Worm (Caenorhabditis elegans) whole organism, mixed stage, embryonic: ENCODE data around the gene bgnt-1.5.

Experiments used
- M03D4.4 ChIP-seq: sonication (generic microtip); optimal IDR thresholded peaks from 2 replicates; lab custom pipeline; 2017; ENCODE audit warnings: mild to moderate bottlenecking, missing genetic modification characterization, missing compliant biosample characterization
- bed-3 ChIP-seq: fragments of 200-800 bp; sonication (Bioruptor generic); optimal IDR thresholded peaks from 3 replicates; lab custom pipeline; 2018; ENCODE audit warnings: mild to moderate bottlenecking, missing genetic modification characterization, moderate library complexity, missing compliant biosample characterization
- blmp-1 ChIP-seq: fragments of 150-350 bp; optimal IDR thresholded peaks from 2 replicates; lab custom pipeline; 2014; ENCODE audit warnings: missing biosample characterization, missing genetic modification characterization
- ceh-39 ChIP-seq: fragments of 150-350 bp; optimal IDR thresholded peaks from 2 replicates; lab custom pipeline; 2014; ENCODE audit warnings: missing biosample characterization, missing genetic modification characterization
- ceh-43 ChIP-seq: fragments of 200-800 bp; sonication (Bioruptor generic); optimal IDR thresholded peaks from 2 replicates; lab custom pipeline; 2018; ENCODE audit warnings: mild to moderate bottlenecking, missing genetic modification characterization, moderate library complexity, missing compliant biosample characterization
- ceh-83 ChIP-seq: fragments of 200-800 bp; sonication (Bioruptor generic); optimal IDR thresholded peaks from 2 replicates; lab custom pipeline; 2018; ENCODE audit warnings: mild to moderate bottlenecking, missing genetic modification characterization, missing compliant biosample characterization
- ces-1 ChIP-seq: fragments of 150-350 bp; optimal IDR thresholded peaks from 2 replicates; lab custom pipeline; 2014; ENCODE audit warnings: missing biosample characterization, missing genetic modification reagents, missing genetic modification characterization
- cnd-1 ChIP-seq: fragments of 200-800 bp; sonication (Bioruptor generic); optimal IDR thresholded peaks from 2 replicates; lab custom pipeline; 2018; ENCODE audit warnings: mild to moderate bottlenecking, missing genetic modification characterization, missing compliant biosample characterization
- drap-1 ChIP-seq: fragments of 200-800 bp; sonication (Bioruptor generic); optimal IDR thresholded peaks from 3 replicates; lab custom pipeline; 2018; ENCODE audit warnings: mild to moderate bottlenecking, missing genetic modification characterization, missing compliant biosample characterization
- elt-1 ChIP-seq: sonication (generic microtip); optimal IDR thresholded peaks from 2 replicates; lab custom pipeline; 2017; ENCODE audit warnings: missing genetic modification characterization, mild to moderate bottlenecking, missing compliant biosample characterization, antibody characterized with exemption, moderate library complexity, borderline replicate concordance; ENCODE audit not compliant: insufficient read depth
- elt-3 ChIP-seq: fragments of 150-350 bp; optimal IDR thresholded peaks from 2 replicates; lab custom pipeline; 2014; ENCODE audit warnings: missing biosample characterization, missing genetic modification characterization
- flh-1 ChIP-seq: fragments of 200-800 bp; sonication (Bioruptor generic); optimal IDR thresholded peaks from 2 replicates; lab custom pipeline; 2018; ENCODE audit warnings: mild to moderate bottlenecking, missing genetic modification characterization, moderate library complexity, missing compliant biosample characterization
- ham-2 ChIP-seq: fragments of 200-800 bp; sonication (Bioruptor generic); optimal IDR thresholded peaks from 2 replicates; lab custom pipeline; 2018; ENCODE audit warnings: mild to moderate bottlenecking, missing genetic modification characterization, missing compliant biosample characterization
- hlh-1 ChIP-seq: fragments of 150-350 bp; optimal IDR thresholded peaks from 2 replicates; lab custom pipeline; 2014; ENCODE audit warnings: missing biosample characterization, missing genetic modification reagents, missing genetic modification characterization
- lin-32 ChIP-seq: fragments of 200-800 bp; sonication (Bioruptor generic); optimal IDR thresholded peaks from 2 replicates; lab custom pipeline; 2018; ENCODE audit warnings: mild to moderate bottlenecking, missing genetic modification characterization, missing compliant biosample characterization
- lsy-2 ChIP-seq: fragments of 150-350 bp; optimal IDR thresholded peaks from 2 replicates; lab custom pipeline; 2014; ENCODE audit warnings: missing biosample characterization, missing genetic modification characterization
- mab-5 ChIP-seq: fragments of 150-350 bp; optimal IDR thresholded peaks from 2 replicates; lab custom pipeline; 2014; ENCODE audit warnings: missing biosample characterization, missing genetic modification characterization
- mep-1 ChIP-seq: fragments of 150-350 bp; optimal IDR thresholded peaks from 2 replicates; lab custom pipeline; 2017; ENCODE audit warnings: missing biosample characterization, missing genetic modification reagents, missing genetic modification characterization, inconsistent platforms
- mls-2 ChIP-seq: sonication (generic microtip); optimal IDR thresholded peaks from 2 replicates; lab custom pipeline; 2016; ENCODE audit warnings: mild to moderate bottlenecking, missing genetic modification characterization, moderate library complexity, missing compliant biosample characterization
- nhr-12 ChIP-seq: fragments of 150-350 bp; optimal IDR thresholded peaks from 2 replicates; lab custom pipeline; 2014; ENCODE audit warnings: missing biosample characterization, missing genetic modification characterization
- nhr-2 ChIP-seq: fragments of 150-350 bp; optimal IDR thresholded peaks from 2 replicates; lab custom pipeline; 2014; ENCODE audit warnings: missing biosample characterization, missing genetic modification characterization
- nhr-237 ChIP-seq: fragments of 150-350 bp; optimal IDR thresholded peaks from 2 replicates; lab custom pipeline; 2014; ENCODE audit warnings: missing biosample characterization, missing genetic modification characterization
- nhr-28 ChIP-seq: fragments of 150-350 bp; optimal IDR thresholded peaks from 2 replicates; lab custom pipeline; 2014; ENCODE audit warnings: missing biosample characterization, missing genetic modification characterization
- nhr-76 ChIP-seq: sonication (generic microtip); optimal IDR thresholded peaks from 2 replicates; lab custom pipeline; 2017; ENCODE audit warnings: missing biosample characterization, missing genetic modification characterization
- pha-4 ChIP-seq: fragments of 150-350 bp; optimal IDR thresholded peaks from 2 replicates; lab custom pipeline; 2018; ENCODE audit warnings: missing biosample characterization, missing genetic modification reagents, missing genetic modification characterization
- sem-2 ChIP-seq: fragments of 200-800 bp; sonication (Bioruptor generic); optimal IDR thresholded peaks from 2 replicates; lab custom pipeline; 2018; ENCODE audit warnings: mild to moderate bottlenecking, missing genetic modification characterization, missing compliant biosample characterization
- snpc-4 ChIP-seq: fragments of 150-350 bp; optimal IDR thresholded peaks from 2 replicates; lab custom pipeline; 2014; ENCODE audit warnings: missing biosample characterization, missing genetic modification characterization
- sptf-1 ChIP-seq: sonication (generic microtip); optimal IDR thresholded peaks from 2 replicates; lab custom pipeline; 2017; ENCODE audit warnings: mild to moderate bottlenecking, missing genetic modification characterization, moderate library complexity, missing compliant biosample characterization
- tbx-8 ChIP-seq: fragments of 200-800 bp; sonication (Bioruptor generic); optimal IDR thresholded peaks from 2 replicates; lab custom pipeline; 2018; ENCODE audit warnings: mild to moderate bottlenecking, missing genetic modification characterization, moderate library complexity, missing compliant biosample characterization
- unc-120 ChIP-seq: sonication (generic microtip); optimal IDR thresholded peaks from 2 replicates; lab custom pipeline; 2017; ENCODE audit warnings: missing genetic modification characterization, missing compliant biosample characterization; ENCODE audit not compliant: poor library complexity, severe bottlenecking
- unc-62 ChIP-seq: fragments of 150-350 bp; optimal IDR thresholded peaks from 2 replicates; lab custom pipeline; 2014; ENCODE audit warnings: missing biosample characterization, missing genetic modification reagents, missing genetic modification characterization
- zip-8 ChIP-seq: fragments of 150-350 bp; optimal IDR thresholded peaks from 2 replicates; lab custom pipeline; 2014; ENCODE audit warnings: missing biosample characterization, missing genetic modification characterization
- ztf-11 ChIP-seq: fragments of 150-350 bp; optimal IDR thresholded peaks from 2 replicates; lab custom pipeline; 2014; ENCODE audit warnings: missing biosample characterization, missing genetic modification characterization

Gene bgnt-1.5

ce11 chrX:13232259-13232658 lies at the start of gene bgnt-1.5:
Gene bgnt-1.5 (minus strand): TSS chrX:13232359.
- TF ChIP-seq mab-5 = no peak
- no peak for TF ChIP-seq drap-1
- TF ChIP-seq elt-1 = no peak
- TF ChIP-seq ceh-39 (tag; lab: Kevin White, UChicago) = no peak
- TF ChIP-seq hlh-1 (tag; lab: Kevin White, UChicago) = no peak
- TF ChIP-seq pha-4 = no peak
- no peak for TF ChIP-seq tbx-8

- TF ChIP-seq ceh-43 (GFP tag; lab: Kevin White, UChicago) (no peak), M03D4.4 (tag; lab: Kevin White, UChicago) (no peak), nhr-12 (tag; lab: Kevin White, UChicago) (no peak), nhr-237 (no peak), zip-8 (tag; lab: Kevin White, UChicago) (no peak), mls-2 (tag; lab: Kevin White, UChicago) (no peak), mep-1 (no peak), ceh-83 (GFP tag; lab: Kevin White, UChicago) (no peak)
Measured at ce11 chrX:13278876-13279275, 46.7 kb upstream of the bgnt-1.5 start, which contains the start of gene phf-33. Gene phf-33 (minus strand): TSS chrX:13278976.

- TF ChIP-seq ceh-83 (GFP tag; lab: Kevin White, UChicago) (no peak), ceh-43 (GFP tag; lab: Kevin White, UChicago) (no peak), flh-1 (GFP tag; lab: Kevin White, UChicago) (no peak), drap-1 (no peak), elt-1 (no peak), nhr-2 (no peak), lin-32 (GFP tag; lab: Kevin White, UChicago) (no peak), unc-62 (GFP tag; lab: Kevin White, UChicago) (no peak), zip-8 (tag; lab: Kevin White, UChicago) (no peak), nhr-237 (no peak), blmp-1 (no peak), nhr-12 (tag; lab: Kevin White, UChicago) (no peak), snpc-4 (no peak), mep-1 (no peak), hlh-1 (tag; lab: Kevin White, UChicago) (no peak), ceh-39 (tag; lab: Kevin White, UChicago) (no peak), unc-120 (tag; lab: Kevin White, UChicago) (no peak), mab-5 (no peak), ztf-11 (tag; lab: Kevin White, UChicago) (no peak), tbx-8 (no peak)
Measured at ce11 chrX:13274102-13274501, 41.9 kb upstream of the bgnt-1.5 start, which contains the start of gene cyp-14A3. Gene cyp-14A3 (minus strand): TSS chrX:13274202.

- TF ChIP-seq nhr-76 (tag; lab: Kevin White, UChicago) (no peak), ceh-83 (GFP tag; lab: Kevin White, UChicago) (no peak), ztf-11 (tag; lab: Kevin White, UChicago) (no peak), mep-1 (no peak), ceh-43 (GFP tag; lab: Kevin White, UChicago) (no peak), mls-2 (tag; lab: Kevin White, UChicago) (no peak), M03D4.4 (tag; lab: Kevin White, UChicago) (no peak), ces-1 (no peak), nhr-12 (tag; lab: Kevin White, UChicago) (no peak), snpc-4 (no peak), flh-1 (GFP tag; lab: Kevin White, UChicago) (no peak), sptf-1 (tag; lab: Kevin White, UChicago) (no peak), elt-3 (no peak), cnd-1 (tag; lab: Kevin White, UChicago) (no peak), lsy-2 (tag; lab: Kevin White, UChicago) (no peak), blmp-1 (no peak), elt-1 (no peak), nhr-2 (no peak), unc-120 (tag; lab: Kevin White, UChicago) (no peak)
Measured at ce11 chrX:13269586-13269985, 37.4 kb upstream of the bgnt-1.5 start, which contains the start of gene cyp-14A2. Gene cyp-14A2 (minus strand): TSS chrX:13269686.

ce11 chrX:13267230-13267629 lies 35.1 kb upstream of the bgnt-1.5 start, which contains the start of gene cyp-14A1:
Gene cyp-14A1 (minus strand): TSS chrX:13267355.
- no peak for TF ChIP-seq ceh-43 (GFP tag; lab: Kevin White, UChicago)
- no peak for TF ChIP-seq bed-3
- TF ChIP-seq mls-2 (tag; lab: Kevin White, UChicago) = no peak
- no peak for TF ChIP-seq pha-4
- no peak for TF ChIP-seq nhr-28 (tag; lab: Kevin White, UChicago)
- no peak for TF ChIP-seq snpc-4
- no peak for TF ChIP-seq sem-2 (GFP tag; lab: Kevin White, UChicago)
- no peak for TF ChIP-seq lin-32 (GFP tag; lab: Kevin White, UChicago)
- no peak for TF ChIP-seq nhr-12 (tag; lab: Kevin White, UChicago)
- TF ChIP-seq ham-2 (GFP tag; lab: Kevin White, UChicago) = no peak
- no peak for TF ChIP-seq unc-120 (tag; lab: Kevin White, UChicago)
